Worm (Caenorhabditis elegans) whole organism, young adult: ENCODE data around the gene C43F9.7.
A peak's percentile ranks its signal among the peaks of the same experiment; 100 is the strongest.

Experiments used
- D2030.7 ChIP-seq: fragments of 200-800 bp; sonication (Bioruptor generic); IDR thresholded peaks from 2 replicates; pipeline ENCODE4 v1.3.6; 2022; ENCODE audit warnings: missing genetic modification reagents, missing genetic modification characterization, missing compliant biosample characterization
- K11D2.4 ChIP-seq: fragments of 200-800 bp; sonication (Bioruptor generic); IDR thresholded peaks from 2 replicates; pipeline ENCODE4 v1.3.6; 2022; ENCODE audit warnings: missing genetic modification reagents, missing genetic modification characterization, missing compliant biosample characterization
- Y67H2A.10 ChIP-seq: fragments of 200-800 bp; sonication (Bioruptor generic); conservative IDR thresholded peaks from 2 replicates; pipeline ENCODE4 v1.3.6; 2022; ENCODE audit warnings: missing genetic modification reagents, missing genetic modification characterization, missing compliant biosample characterization
- atf-7 ChIP-seq: sonication (generic microtip); optimal IDR thresholded peaks from 2 replicates; lab custom pipeline; 2017; ENCODE audit warnings: mild to moderate bottlenecking, missing genetic modification characterization, missing compliant biosample characterization
- bed-1 ChIP-seq: fragments of 200-800 bp; sonication (Bioruptor generic); IDR thresholded peaks from 2 replicates; pipeline ENCODE4 v1.3.6; 2022; ENCODE audit warnings: missing genetic modification reagents, missing genetic modification characterization, missing compliant biosample characterization
- ceh-100 ChIP-seq: fragments of 200-800 bp; sonication (Bioruptor generic); IDR thresholded peaks from 2 replicates; pipeline ENCODE4 v1.3.6; 2022; ENCODE audit warnings: missing genetic modification reagents, missing genetic modification characterization, missing compliant biosample characterization
- ceh-58 ChIP-seq: fragments of 200-800 bp; sonication (Bioruptor generic); IDR thresholded peaks from 2 replicates; pipeline ENCODE4 v1.3.6; 2022; ENCODE audit warnings: missing genetic modification characterization, missing compliant biosample characterization
- fkh-3 ChIP-seq: sonication (generic microtip); optimal IDR thresholded peaks from 2 replicates; lab custom pipeline; 2016; ENCODE audit warnings: mild to moderate bottlenecking, missing genetic modification characterization, missing compliant biosample characterization
- gei-17 ChIP-seq: fragments of 200-800 bp; sonication (Bioruptor generic); optimal IDR thresholded peaks from 2 replicates; lab custom pipeline; 2018; ENCODE audit warnings: mild to moderate bottlenecking, missing genetic modification characterization, missing compliant biosample characterization
- lir-1 ChIP-seq: fragments of 200-800 bp; sonication (Bioruptor generic); conservative IDR thresholded peaks from 2 replicates; pipeline ENCODE4 v1.3.6; 2022; ENCODE audit warnings: missing genetic modification reagents, missing genetic modification characterization, missing compliant biosample characterization
- lsl-1 ChIP-seq: fragments of 200-800 bp; sonication (Bioruptor generic); optimal IDR thresholded peaks from 2 replicates; lab custom pipeline; 2018; ENCODE audit warnings: mild to moderate bottlenecking, missing genetic modification characterization, moderate library complexity, missing compliant biosample characterization
- sptf-2 ChIP-seq: fragments of 200-800 bp; sonication (Bioruptor generic); optimal IDR thresholded peaks from 2 replicates; lab custom pipeline; 2018; ENCODE audit warnings: mild to moderate bottlenecking, missing genetic modification characterization, missing compliant biosample characterization
- tbx-9 ChIP-seq: sonication (generic microtip); optimal IDR thresholded peaks from 2 replicates; lab custom pipeline; 2016; ENCODE audit warnings: borderline replicate concordance, missing genetic modification characterization, inconsistent platforms, missing compliant biosample characterization
- unc-62 ChIP-seq: fragments of 150-350 bp; optimal IDR thresholded peaks from 2 replicates; lab custom pipeline; 2014; ENCODE audit warnings: missing biosample characterization, missing genetic modification reagents, missing genetic modification characterization

- TF ChIP-seq sptf-2 (GFP tag; lab: Kevin White, UChicago) (no peak), fkh-3 (tag; lab: Kevin White, UChicago) (no peak), ceh-58 (GFP tag; lab: Robert Waterston, UW) (no peak), gei-17 (GFP tag; lab: Kevin White, UChicago) (no peak), tbx-9 (no peak), Y67H2A.10 (no peak), bed-1 (GFP tag; lab: Robert Waterston, UW) (no peak), lsl-1 (GFP tag; lab: Kevin White, UChicago) (peak; percentile 85), atf-7 (no peak), lir-1 (GFP tag; lab: Robert Waterston, UW) (no peak), ceh-100 (GFP tag; lab: Robert Waterston, UW) (no peak), K11D2.4 (GFP tag; lab: Robert Waterston, UW) (no peak), unc-62 (no peak), D2030.7 (GFP tag; lab: Robert Waterston, UW) (no peak)
Measured at ce11 chrIV:10546589-10547136, 46.8 kb downstream of the C43F9.7 start, which contains the start of gene zim-1.
